Worm (Caenorhabditis elegans) whole organism, L3 larva: ENCODE data around the gene Y6E2A.7.

Source experiments
- R02D3.7 ChIP-seq: fragments of 150-350 bp; optimal IDR thresholded peaks from 2 replicates; lab custom pipeline; 2014; ENCODE audit warnings: missing biosample characterization, missing genetic modification characterization
- aly-2 ChIP-seq: fragments of 150-350 bp; optimal IDR thresholded peaks from 2 replicates; lab custom pipeline; 2014; ENCODE audit warnings: missing biosample characterization, missing genetic modification characterization
- ama-1 ChIP-seq: fragments of 150-350 bp; optimal IDR thresholded peaks from 2 replicates; lab custom pipeline; 2018
- ceh-82 ChIP-seq: fragments of 150-350 bp; optimal IDR thresholded peaks from 2 replicates; lab custom pipeline; 2014; ENCODE audit warnings: missing biosample characterization, missing genetic modification characterization
- ceh-9 ChIP-seq: sonication (generic microtip); optimal IDR thresholded peaks from 2 replicates; lab custom pipeline; 2018; ENCODE audit warnings: missing biosample characterization, missing genetic modification characterization
- daf-12 ChIP-seq: fragments of 150-350 bp; optimal IDR thresholded peaks from 2 replicates; lab custom pipeline; 2014; ENCODE audit warnings: missing biosample characterization, missing genetic modification reagents, missing genetic modification characterization
- egl-27 ChIP-seq: sonication (generic microtip); optimal IDR thresholded peaks from 4 replicates; lab custom pipeline; 2017; ENCODE audit warnings: missing biosample characterization, missing genetic modification reagents, missing genetic modification characterization
- egl-5 ChIP-seq: fragments of 150-350 bp; optimal IDR thresholded peaks from 2 replicates; lab custom pipeline; 2017; ENCODE audit warnings: missing biosample characterization, missing genetic modification reagents, missing genetic modification characterization, inconsistent platforms
- elt-1 ChIP-seq: fragments of 150-350 bp; optimal IDR thresholded peaks from 2 replicates; lab custom pipeline; 2014; ENCODE audit warnings: missing biosample characterization, missing genetic modification characterization
- elt-2 ChIP-seq: sonication (generic microtip); optimal IDR thresholded peaks from 2 replicates; lab custom pipeline; 2016; ENCODE audit warnings: missing genetic modification reagents, mild to moderate bottlenecking, missing genetic modification characterization, missing compliant biosample characterization
- elt-3 ChIP-seq, 3 experiments: fragments of 150-350 bp in 1 of 3; sonication (generic microtip) in 2 of 3; optimal IDR thresholded peaks; 2 replicates in 2 of 3; 4 replicates in 1 of 3; lab custom pipeline; 2014 to 2017; ENCODE audit warnings: missing biosample characterization in 3 of 3, missing genetic modification characterization in 3 of 3
- eor-1 ChIP-seq, 2 experiments: fragments of 150-350 bp; optimal IDR thresholded peaks; 2 replicates each; lab custom pipeline; 2014 to 2018; ENCODE audit warnings: missing biosample characterization in 2 of 2, missing genetic modification characterization in 2 of 2
- fkh-10 ChIP-seq: sonication (generic microtip); optimal IDR thresholded peaks from 2 replicates; lab custom pipeline; 2017; ENCODE audit warnings: missing biosample characterization, missing genetic modification reagents, missing genetic modification characterization
- fos-1 ChIP-seq: fragments of 150-350 bp; optimal IDR thresholded peaks from 2 replicates; lab custom pipeline; 2014; ENCODE audit warnings: missing biosample characterization, missing genetic modification characterization
- hmg-11 ChIP-seq: sonication (generic microtip); optimal IDR thresholded peaks from 2 replicates; lab custom pipeline; 2016; ENCODE audit warnings: missing genetic modification characterization, missing compliant biosample characterization
- lin-15B ChIP-seq: fragments of 150-350 bp; optimal IDR thresholded peaks from 2 replicates; lab custom pipeline; 2014; ENCODE audit warnings: missing biosample characterization, missing genetic modification characterization
- lin-39 ChIP-seq: fragments of 150-350 bp; optimal IDR thresholded peaks from 2 replicates; lab custom pipeline; 2018; ENCODE audit warnings: missing biosample characterization, missing genetic modification reagents, missing genetic modification characterization
- lsy-12 ChIP-seq: sonication (generic microtip); optimal IDR thresholded peaks from 2 replicates; lab custom pipeline; 2016; ENCODE audit warnings: mild to moderate bottlenecking, missing genetic modification characterization, missing compliant biosample characterization
- mdl-1 ChIP-seq: fragments of 150-350 bp; optimal IDR thresholded peaks from 2 replicates; lab custom pipeline; 2014; ENCODE audit warnings: missing biosample characterization, missing genetic modification characterization
- nfya-1 ChIP-seq: sonication (generic microtip); optimal IDR thresholded peaks from 2 replicates; lab custom pipeline; 2017; ENCODE audit warnings: missing genetic modification characterization, mild to moderate bottlenecking, missing compliant biosample characterization, antibody characterized with exemption, moderate library complexity; ENCODE audit not compliant: insufficient read depth
- nhr-23 ChIP-seq: fragments of 150-350 bp; optimal IDR thresholded peaks from 2 replicates; lab custom pipeline; 2014; ENCODE audit warnings: missing biosample characterization, missing genetic modification reagents, missing genetic modification characterization
- nhr-237 ChIP-seq: fragments of 150-350 bp; optimal IDR thresholded peaks from 2 replicates; lab custom pipeline; 2014; ENCODE audit warnings: missing biosample characterization, missing genetic modification characterization
- nhr-25 ChIP-seq: sonication (generic microtip); optimal IDR thresholded peaks from 2 replicates; lab custom pipeline; 2017; ENCODE audit warnings: missing biosample characterization, missing genetic modification characterization
- nhr-28 ChIP-seq: fragments of 150-350 bp; optimal IDR thresholded peaks from 2 replicates; lab custom pipeline; 2014; ENCODE audit warnings: missing biosample characterization, missing genetic modification characterization
- nhr-43 ChIP-seq: sonication (generic microtip); optimal IDR thresholded peaks from 2 replicates; lab custom pipeline; 2016; ENCODE audit warnings: mild to moderate bottlenecking, missing genetic modification characterization, missing compliant biosample characterization; ENCODE audit not compliant: poor library complexity, severe bottlenecking
- nhr-77 ChIP-seq: fragments of 150-350 bp; optimal IDR thresholded peaks from 2 replicates; lab custom pipeline; 2014; ENCODE audit warnings: missing biosample characterization, missing genetic modification characterization
- pha-4 ChIP-seq: fragments of 150-350 bp; optimal IDR thresholded peaks from 2 replicates; lab custom pipeline; 2014; ENCODE audit warnings: missing biosample characterization, missing genetic modification reagents, missing genetic modification characterization
- pqm-1 ChIP-seq: fragments of 150-350 bp; optimal IDR thresholded peaks from 2 replicates; lab custom pipeline; 2017; ENCODE audit warnings: missing biosample characterization, missing genetic modification characterization, inconsistent platforms
- snpc-4 ChIP-seq: fragments of 150-350 bp; optimal IDR thresholded peaks from 2 replicates; lab custom pipeline; 2014; ENCODE audit warnings: missing biosample characterization, missing genetic modification characterization
- tbx-2 ChIP-seq: sonication (generic microtip); optimal IDR thresholded peaks from 2 replicates; lab custom pipeline; 2016; ENCODE audit warnings: mild to moderate bottlenecking, missing genetic modification characterization, missing compliant biosample characterization
- unc-39 ChIP-seq: sonication (generic microtip); optimal IDR thresholded peaks from 4 replicates; lab custom pipeline; 2017; ENCODE audit warnings: missing biosample characterization, missing genetic modification characterization
- unc-62 ChIP-seq: fragments of 150-350 bp; sonication (generic microtip); optimal IDR thresholded peaks from 4 replicates; lab custom pipeline; 2014; ENCODE audit warnings: missing biosample characterization, missing genetic modification reagents, missing genetic modification characterization
- ztf-4 ChIP-seq: fragments of 150-350 bp; optimal IDR thresholded peaks from 2 replicates; lab custom pipeline; 2014; ENCODE audit warnings: missing biosample characterization, missing genetic modification characterization

Gene Y6E2A.7

ce11 chrV:15721431-15721830 is 1.8 kb downstream of the Y6E2A.7 start:
- TF ChIP-seq nhr-237 (tag; lab: Kevin White, UChicago) (no peak), ztf-4 (tag; lab: Kevin White, UChicago) (no peak), aly-2 (tag; lab: Kevin White, UChicago) (no peak), R02D3.7 (tag; lab: Kevin White, UChicago) (no peak), ceh-82 (tag; lab: Kevin White, UChicago) (no peak), nfya-1 (no peak), mdl-1 (tag; lab: Kevin White, UChicago) (no peak), eor-1 (tag; optimal IDR thresholded peaks at IDR 0.05; lab: Kevin White, UChicago) (no peak), daf-12 (no peak), fkh-10 (GFP tag; lab: Kevin White, UChicago) (no peak), egl-5 (no peak)

ce11 chrV:15721888-15722287 is 2.2 kb downstream of the Y6E2A.7 start, which contains the start of gene srh-140:
TSS of gene srh-140 (plus strand) at chrV:15722188.
- TF ChIP-seq ama-1 (no peak), nhr-43 (tag; lab: Kevin White, UChicago) (no peak), egl-5 (no peak), elt-1 (no peak), aly-2 (tag; lab: Kevin White, UChicago) (no peak), ceh-82 (tag; lab: Kevin White, UChicago) (no peak)

ce11 chrV:15726610-15727009 is 6.9 kb downstream of the Y6E2A.7 start, which contains the start of the genes irld-57 and sfxn-1.3:
TSS of gene irld-57 (minus strand) at chrV:15726710.
TSS of gene sfxn-1.3 (plus strand) at chrV:15726841.
- no peak for TF ChIP-seq eor-1 (tag; optimal IDR thresholded peaks at IDR 0.05; lab: Kevin White, UChicago)

- no peak for TF ChIP-seq hmg-11
- no peak for TF ChIP-seq snpc-4
- TF ChIP-seq egl-27, result no peak
- TF ChIP-seq lin-15B (tag; lab: Kevin White, UChicago), result no peak
- no peak for TF ChIP-seq ceh-9
- no peak for TF ChIP-seq ztf-4 (tag; lab: Kevin White, UChicago)
- TF ChIP-seq nhr-25 (tag; lab: Kevin White, UChicago), result no peak
- TF ChIP-seq nhr-23 (tag; lab: Kevin White, UChicago), result no peak
Observed at ce11 chrV:15730459-15730858, 10.8 kb downstream of the Y6E2A.7 start, which contains the start of gene Y6E2A.10. TSS of gene Y6E2A.10 (minus strand) at chrV:15730559.

- TF ChIP-seq pqm-1 (tag; lab: Kevin White, UChicago) (no peak), elt-1 (no peak), lin-15B (tag; lab: Kevin White, UChicago) (no peak), fkh-10 (GFP tag; lab: Kevin White, UChicago) (no peak), R02D3.7 (tag; lab: Kevin White, UChicago) (no peak), lsy-12 (tag; lab: Kevin White, UChicago) (no peak), nhr-25 (tag; lab: Kevin White, UChicago) (no peak), egl-5 (no peak), ama-1 (no peak), unc-39 (no peak), pha-4 (tag; lab: Kevin White, UChicago) (no peak), tbx-2 (tag; lab: Kevin White, UChicago) (no peak), nhr-43 (tag; lab: Kevin White, UChicago) (no peak), fos-1 (tag; lab: Kevin White, UChicago) (no peak), daf-12 (no peak), nhr-28 (tag; lab: Kevin White, UChicago) (no peak), eor-1 (tag; optimal IDR thresholded peaks at IDR 0.05; lab: Kevin White, UChicago) (no peak), nhr-23 (tag; lab: Kevin White, UChicago) (no peak), hmg-11 (no peak)
Observed at ce11 chrV:15732209-15732608, 12.5 kb downstream of the Y6E2A.7 start, which contains the start of gene str-38. TSS of gene str-38 (minus strand) at chrV:15732309.

- no peak for TF ChIP-seq egl-5
- no peak for TF ChIP-seq elt-3 (tag; optimal IDR thresholded peaks at IDR 0.05; lab: Kevin White, UChicago)
- TF ChIP-seq pha-4 (tag; lab: Kevin White, UChicago), result no peak
- no peak for TF ChIP-seq elt-2
- no peak for TF ChIP-seq unc-62 (GFP tag; lab: Kevin White, UChicago)
- no peak for TF ChIP-seq nhr-77 (tag; lab: Kevin White, UChicago)
- TF ChIP-seq lsy-12 (tag; lab: Kevin White, UChicago), result no peak
- no peak for TF ChIP-seq R02D3.7 (tag; lab: Kevin White, UChicago)
- no peak for TF ChIP-seq lin-39
- no peak for TF ChIP-seq snpc-4
Observed at ce11 chrV:15733020-15733419, 13.3 kb downstream of the Y6E2A.7 start.
